Fruit fly (Drosophila melanogaster): ENCODE measurements around the gene CG5421.

dm6 chr2L:12459841-12460240 lies 11.9 kb upstream of the CG5421 start:
- TF ChIP-seq Vsx2 (GFP tag; optimal IDR thresholded peaks at IDR 0.05; ENCODE audit: partially characterized antibody) (no peak), usp (GFP tag; optimal IDR thresholded peaks at IDR 0.05) (no peak), CG9705 (GFP tag; optimal IDR thresholded peaks at IDR 0.05) (no peak), pan (optimal IDR thresholded peaks at IDR 0.05) (no peak), Dfd (GFP tag; optimal IDR thresholded peaks at IDR 0.05) (no peak), Abd-B (GFP tag; optimal IDR thresholded peaks at IDR 0.05) (no peak), psq (GFP tag; optimal IDR thresholded peaks at IDR 0.05) (no peak), GATAd (GFP tag; optimal IDR thresholded peaks at IDR 0.05) (no peak), Jra (GFP tag; optimal IDR thresholded peaks at IDR 0.05) (no peak), sv (GFP tag; optimal IDR thresholded peaks at IDR 0.05) (no peak), br (GFP tag; optimal IDR thresholded peaks at IDR 0.05) (no peak), Hr78 (GFP tag; optimal IDR thresholded peaks at IDR 0.05) (no peak)
